Worm (Caenorhabditis elegans) whole organism, midembryonic: ENCODE results near the gene pqn-36.

ENCODE experiments used
- cog-1 ChIP-seq: sonication (generic microtip); optimal IDR thresholded peaks from 2 replicates; lab custom pipeline; 2016; ENCODE audit warnings: missing genetic modification characterization, missing compliant biosample characterization
- flt-1 ChIP-seq: fragments of 200-800 bp; sonication (Bioruptor generic); IDR thresholded peaks from 2 replicates; pipeline ENCODE4 v1.3.6; 2022; ENCODE audit warnings: missing genetic modification characterization, missing compliant biosample characterization
- klf-2 ChIP-seq: fragments of 200-800 bp; sonication (Bioruptor generic); conservative IDR thresholded peaks from 2 replicates; pipeline ENCODE4 v1.3.6; 2022; ENCODE audit warnings: missing genetic modification reagents, missing genetic modification characterization, missing compliant biosample characterization
- ztf-23 ChIP-seq: fragments of 200-800 bp; sonication (Bioruptor generic); IDR thresholded peaks from 2 replicates; pipeline ENCODE4 v1.3.6; 2022; ENCODE audit warnings: missing genetic modification reagents, missing genetic modification characterization, missing compliant biosample characterization

DNA sequence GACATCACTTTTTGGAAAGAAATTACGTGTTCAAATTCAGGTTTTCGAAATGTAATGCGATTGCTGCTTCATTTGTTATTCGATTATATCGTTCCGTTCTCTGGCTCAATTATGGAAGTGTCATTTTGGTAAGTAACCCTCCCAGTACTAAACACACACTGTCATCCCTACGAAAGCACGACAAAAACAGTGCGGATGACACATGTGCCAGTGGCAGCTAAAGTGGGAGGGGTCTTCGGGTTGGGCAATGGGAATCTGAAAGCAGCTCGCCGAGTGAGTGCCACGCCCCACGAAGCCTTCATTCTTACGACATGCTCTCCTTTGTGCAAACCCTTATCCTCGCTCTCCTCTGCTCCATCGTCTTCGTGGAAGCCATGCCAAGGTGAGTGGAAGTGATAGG lies 18.2 kb upstream of the pqn-36 start, which contains the start of gene flp-32:
- no peak for TF ChIP-seq flt-1 (GFP tag; lab: Robert Waterston, UW)
- no peak for TF ChIP-seq ztf-23 (GFP tag; lab: Robert Waterston, UW)
- TF ChIP-seq klf-2 (GFP tag; lab: Robert Waterston, UW): no peak
- no peak for TF ChIP-seq cog-1
